Worm (Caenorhabditis elegans): ENCODE measurements around the gene idpb-4.

ce11 chrII:8747939-8748352 lies 10.6 kb upstream of the idpb-4 start:
- no peak for TF ChIP-seq ceh-90 (tag; optimal IDR thresholded peaks at IDR 0.05)
- no peak for TF ChIP-seq ztf-11 (tag; optimal IDR thresholded peaks at IDR 0.05)
- no peak for TF ChIP-seq aly-2 (tag; optimal IDR thresholded peaks at IDR 0.05)
- TF ChIP-seq unc-62 (GFP tag; optimal IDR thresholded peaks at IDR 0.05), result no peak
- no peak for TF ChIP-seq ztf-4 (tag; optimal IDR thresholded peaks at IDR 0.05)
- no peak for TF ChIP-seq lin-39 (tag; optimal IDR thresholded peaks at IDR 0.05)
- TF ChIP-seq nhr-11 (tag; optimal IDR thresholded peaks at IDR 0.05), result no peak
- no peak for TF ChIP-seq elt-3 (tag; optimal IDR thresholded peaks at IDR 0.05)
- no peak for TF ChIP-seq nhr-237 (tag; optimal IDR thresholded peaks at IDR 0.05)
- no peak for TF ChIP-seq ama-1 (optimal IDR thresholded peaks at IDR 0.05)
- no peak for TF ChIP-seq unc-86 (tag; optimal IDR thresholded peaks at IDR 0.05)
- TF ChIP-seq lin-15B (tag; optimal IDR thresholded peaks at IDR 0.05), result no peak
- TF ChIP-seq skn-1 (tag; optimal IDR thresholded peaks at IDR 0.05), result no peak
- TF ChIP-seq sptf-1 (tag; optimal IDR thresholded peaks at IDR 0.05), result no peak
